Worm (Caenorhabditis elegans) whole organism, young adult: ENCODE measurements around the gene T24B8.4.
A peak's percentile ranks its signal among the peaks of the same experiment; 100 is the strongest.

Source experiments
- C06A6.2 ChIP-seq: fragments of 200-800 bp; sonication (Bioruptor generic); conservative IDR thresholded peaks from 2 replicates; pipeline ENCODE4 v1.3.6; 2022; ENCODE audit warnings: missing genetic modification characterization, missing compliant biosample characterization
- C17E4.6 ChIP-seq: fragments of 200-800 bp; sonication (Bioruptor generic); IDR thresholded peaks from 2 replicates; pipeline ENCODE4 v1.3.6; 2022; ENCODE audit warnings: missing genetic modification reagents, missing genetic modification characterization, missing compliant biosample characterization
- D2030.7 ChIP-seq: fragments of 200-800 bp; sonication (Bioruptor generic); IDR thresholded peaks from 2 replicates; pipeline ENCODE4 v1.3.6; 2022; ENCODE audit warnings: missing genetic modification reagents, missing genetic modification characterization, missing compliant biosample characterization
- F33H1.4 ChIP-seq: fragments of 200-800 bp; sonication (Bioruptor generic); IDR thresholded peaks from 2 replicates; pipeline ENCODE4 v1.3.6; 2022; ENCODE audit warnings: missing genetic modification reagents, missing genetic modification characterization, missing compliant biosample characterization
- F39B2.1 ChIP-seq: fragments of 200-800 bp; sonication (Bioruptor generic); IDR thresholded peaks from 2 replicates; pipeline ENCODE4 v1.3.6; 2022; ENCODE audit warnings: missing genetic modification reagents, missing genetic modification characterization, missing compliant biosample characterization
- T07F8.4 ChIP-seq: sonication (generic microtip); optimal IDR thresholded peaks from 2 replicates; lab custom pipeline; 2016; ENCODE audit warnings: mild to moderate bottlenecking, missing genetic modification characterization, moderate library complexity, missing compliant biosample characterization
- Y56A3A.18 ChIP-seq: fragments of 200-800 bp; sonication (Bioruptor generic); IDR thresholded peaks from 2 replicates; pipeline ENCODE4 v1.3.6; 2022; ENCODE audit warnings: missing genetic modification reagents, missing genetic modification characterization, missing compliant biosample characterization
- Y79H2A.3 ChIP-seq: fragments of 200-800 bp; sonication (Bioruptor generic); conservative IDR thresholded peaks from 2 replicates; pipeline ENCODE4 v1.3.6; 2022; ENCODE audit warnings: missing genetic modification reagents, missing genetic modification characterization, missing compliant biosample characterization
- Y95B8A.8 ChIP-seq: fragments of 200-800 bp; sonication (Bioruptor generic); IDR thresholded peaks from 2 replicates; pipeline ENCODE4 v1.3.6; 2022; ENCODE audit warnings: missing genetic modification reagents, missing genetic modification characterization, missing compliant biosample characterization
- ama-1 ChIP-seq, 3 experiments: fragments of 150-350 bp in 1 of 3; sonication (generic microtip) in 2 of 3; optimal IDR thresholded peaks; 2 replicates each; lab custom pipeline; 2014 to 2018; ENCODE audit warnings: missing biosample characterization in 2 of 3, missing genetic modification characterization in 2 of 3, missing genetic modification reagents in 2 of 3
- aptf-2 ChIP-seq: fragments of 200-800 bp; sonication (Bioruptor generic); conservative IDR thresholded peaks from 2 replicates; pipeline ENCODE4 v1.3.6; 2022; ENCODE audit warnings: missing genetic modification reagents, missing genetic modification characterization, missing compliant biosample characterization
- aptf-3 ChIP-seq: fragments of 200-800 bp; sonication (Bioruptor generic); IDR thresholded peaks from 2 replicates; pipeline ENCODE4 v1.3.6; 2022; ENCODE audit warnings: missing genetic modification characterization, missing compliant biosample characterization
- athp-1 ChIP-seq: sonication (generic microtip); optimal IDR thresholded peaks from 2 replicates; lab custom pipeline; 2017; ENCODE audit warnings: mild to moderate bottlenecking, missing genetic modification characterization, missing compliant biosample characterization
- attf-3 ChIP-seq: fragments of 200-800 bp; sonication (Bioruptor generic); conservative IDR thresholded peaks from 2 replicates; pipeline ENCODE4 v1.3.6; 2022; ENCODE audit warnings: missing genetic modification reagents, missing genetic modification characterization, missing compliant biosample characterization
- attf-5 ChIP-seq: fragments of 200-800 bp; sonication (Bioruptor generic); optimal IDR thresholded peaks from 2 replicates; lab custom pipeline; 2018; ENCODE audit warnings: mild to moderate bottlenecking, missing genetic modification characterization, missing compliant biosample characterization
- attf-6 ChIP-seq: fragments of 200-800 bp; sonication (Bioruptor generic); IDR thresholded peaks from 2 replicates; pipeline ENCODE4 v1.3.6; 2022; ENCODE audit warnings: missing genetic modification reagents, missing genetic modification characterization, missing compliant biosample characterization
- bed-1 ChIP-seq: fragments of 200-800 bp; sonication (Bioruptor generic); IDR thresholded peaks from 2 replicates; pipeline ENCODE4 v1.3.6; 2022; ENCODE audit warnings: missing genetic modification reagents, missing genetic modification characterization, missing compliant biosample characterization
- bed-2 ChIP-seq: fragments of 200-800 bp; sonication (Bioruptor generic); IDR thresholded peaks from 2 replicates; pipeline ENCODE4 v1.3.6; 2022; ENCODE audit warnings: missing genetic modification reagents, missing genetic modification characterization, missing compliant biosample characterization
- cebp-1 ChIP-seq, 2 experiments: fragments of 200-800 bp in 1 of 2; sonication (Bioruptor generic) in 1 of 2; sonication (generic microtip) in 1 of 2; IDR thresholded peaks in 1 of 2; optimal IDR thresholded peaks in 1 of 2; 2 replicates each; pipeline versions ENCODE4 v1.3.6 to Lab custom; 2017 to 2022; ENCODE audit warnings: missing compliant biosample characterization in 2 of 2, missing genetic modification characterization in 2 of 2, mild to moderate bottlenecking in 1 of 2, missing genetic modification reagents in 1 of 2, moderate library complexity in 1 of 2
- cebp-2 ChIP-seq: fragments of 200-800 bp; sonication (Bioruptor generic); IDR thresholded peaks from 2 replicates; pipeline ENCODE4 v1.3.6; 2022; ENCODE audit warnings: missing genetic modification characterization, missing compliant biosample characterization
- ceh-58 ChIP-seq: fragments of 200-800 bp; sonication (Bioruptor generic); IDR thresholded peaks from 2 replicates; pipeline ENCODE4 v1.3.6; 2022; ENCODE audit warnings: missing genetic modification characterization, missing compliant biosample characterization
- ceh-91 ChIP-seq: fragments of 200-800 bp; sonication (Bioruptor generic); IDR thresholded peaks from 2 replicates; pipeline ENCODE4 v1.3.6; 2022; ENCODE audit warnings: missing genetic modification reagents, missing genetic modification characterization, missing compliant biosample characterization
- die-1 ChIP-seq: sonication (generic microtip); optimal IDR thresholded peaks from 2 replicates; lab custom pipeline; 2016; ENCODE audit warnings: missing genotype, mild to moderate bottlenecking, missing genetic modification characterization, missing compliant biosample characterization
- dox-1 ChIP-seq: fragments of 200-800 bp; sonication (Bioruptor generic); IDR thresholded peaks from 2 replicates; pipeline ENCODE4 v1.3.6; 2022; ENCODE audit warnings: missing genetic modification reagents, missing genetic modification characterization, missing compliant biosample characterization
- egl-44 ChIP-seq: fragments of 200-800 bp; sonication (Bioruptor generic); IDR thresholded peaks from 2 replicates; pipeline ENCODE4 v1.3.6; 2022; ENCODE audit warnings: missing genetic modification reagents, missing genetic modification characterization, missing compliant biosample characterization
- egrh-3 ChIP-seq: fragments of 200-800 bp; sonication (Bioruptor generic); IDR thresholded peaks from 2 replicates; pipeline ENCODE4 v1.3.6; 2022; ENCODE audit warnings: missing genetic modification reagents, missing genetic modification characterization, missing compliant biosample characterization
- ekl-4 ChIP-seq: fragments of 200-800 bp; sonication (Bioruptor generic); IDR thresholded peaks from 2 replicates; pipeline ENCODE4 v1.3.6; 2022; ENCODE audit warnings: missing genetic modification reagents, missing genetic modification characterization, missing compliant biosample characterization
- him-1 ChIP-seq: sonication (generic microtip); optimal IDR thresholded peaks from 2 replicates; lab custom pipeline; 2016; ENCODE audit warnings: missing genotype, missing genetic modification reagents, missing genetic modification characterization, missing compliant biosample characterization
- let-526 ChIP-seq: fragments of 200-800 bp; sonication (Bioruptor generic); IDR thresholded peaks from 2 replicates; pipeline ENCODE4 v1.3.6; 2022; ENCODE audit warnings: missing genetic modification reagents, missing genetic modification characterization, missing compliant biosample characterization
- let-607 ChIP-seq, 2 experiments: fragments of 200-800 bp in 1 of 2; sonication (Bioruptor generic) in 1 of 2; sonication (generic microtip) in 1 of 2; optimal IDR thresholded peaks; 2 replicates each; lab custom pipeline; 2016 to 2018; ENCODE audit warnings: mild to moderate bottlenecking in 2 of 2, missing compliant biosample characterization in 2 of 2, missing genetic modification characterization in 2 of 2, moderate library complexity in 2 of 2, missing genotype in 1 of 2
- lin-35 ChIP-seq, 3 experiments: fragments of 150-350 bp in 2 of 3; sonication (generic microtip) in 1 of 3; optimal IDR thresholded peaks; 2 replicates each; lab custom pipeline; 2014 to 2018; ENCODE audit warnings: missing biosample characterization in 3 of 3, missing genetic modification characterization in 3 of 3, missing genetic modification reagents in 3 of 3
- lin-54 ChIP-seq: fragments of 200-800 bp; sonication (Bioruptor generic); optimal IDR thresholded peaks from 2 replicates; lab custom pipeline; 2018; ENCODE audit warnings: mild to moderate bottlenecking, missing genetic modification characterization, missing compliant biosample characterization
- lir-1 ChIP-seq: fragments of 200-800 bp; sonication (Bioruptor generic); conservative IDR thresholded peaks from 2 replicates; pipeline ENCODE4 v1.3.6; 2022; ENCODE audit warnings: missing genetic modification reagents, missing genetic modification characterization, missing compliant biosample characterization
- madf-10 ChIP-seq: sonication (generic microtip); optimal IDR thresholded peaks from 2 replicates; lab custom pipeline; 2016; ENCODE audit warnings: mild to moderate bottlenecking, missing genetic modification characterization, missing compliant biosample characterization
- mcd-1 ChIP-seq: fragments of 200-800 bp; sonication (Bioruptor generic); IDR thresholded peaks from 2 replicates; pipeline ENCODE4 v1.3.6; 2022; ENCODE audit warnings: missing genetic modification reagents, missing genetic modification characterization, missing compliant biosample characterization
- mxl-1 ChIP-seq: sonication (generic microtip); optimal IDR thresholded peaks from 2 replicates; lab custom pipeline; 2016; ENCODE audit warnings: missing genetic modification characterization, missing compliant biosample characterization
- nhr-120 ChIP-seq: fragments of 200-800 bp; sonication (Bioruptor generic); IDR thresholded peaks from 2 replicates; pipeline ENCODE4 v1.3.6; 2022; ENCODE audit warnings: missing genetic modification characterization, missing compliant biosample characterization
- nhr-80 ChIP-seq: sonication (generic microtip); optimal IDR thresholded peaks from 2 replicates; lab custom pipeline; 2016; ENCODE audit warnings: missing genetic modification characterization, missing compliant biosample characterization
- nhr-90 ChIP-seq: sonication (generic microtip); optimal IDR thresholded peaks from 2 replicates; lab custom pipeline; 2016; ENCODE audit warnings: missing genotype, mild to moderate bottlenecking, missing genetic modification characterization, missing compliant biosample characterization
- rcor-1 ChIP-seq: fragments of 200-800 bp; sonication (Bioruptor generic); IDR thresholded peaks from 2 replicates; pipeline ENCODE4 v1.3.6; 2022; ENCODE audit warnings: missing genetic modification reagents, missing genetic modification characterization, missing compliant biosample characterization
- snpc-4 ChIP-seq, 5 experiments: fragments of 150-350 bp in 1 of 5; sonication (generic microtip) in 4 of 5; optimal IDR thresholded peaks; 2 replicates each; lab custom pipeline; 2014 to 2018; ENCODE audit warnings: missing genetic modification characterization in 5 of 5, missing biosample characterization in 3 of 5, antibody characterized with exemption in 2 of 5, mild to moderate bottlenecking in 2 of 5, missing compliant biosample characterization in 2 of 5, missing genotype in 2 of 5, moderate library complexity in 2 of 5, missing genetic modification reagents in 1 of 5
- somi-1 ChIP-seq: fragments of 200-800 bp; sonication (Bioruptor generic); optimal IDR thresholded peaks from 2 replicates; lab custom pipeline; 2018; ENCODE audit warnings: mild to moderate bottlenecking, missing genetic modification characterization, missing compliant biosample characterization
- tlf-1 ChIP-seq: fragments of 200-800 bp; sonication (Bioruptor generic); optimal IDR thresholded peaks from 2 replicates; lab custom pipeline; 2018; ENCODE audit warnings: mild to moderate bottlenecking, missing genetic modification characterization, missing compliant biosample characterization
- zim-3 ChIP-seq: sonication (generic microtip); optimal IDR thresholded peaks from 2 replicates; lab custom pipeline; 2017; ENCODE audit warnings: mild to moderate bottlenecking, missing genetic modification characterization, moderate library complexity, missing compliant biosample characterization

The T24B8.4 gene

DNA sequence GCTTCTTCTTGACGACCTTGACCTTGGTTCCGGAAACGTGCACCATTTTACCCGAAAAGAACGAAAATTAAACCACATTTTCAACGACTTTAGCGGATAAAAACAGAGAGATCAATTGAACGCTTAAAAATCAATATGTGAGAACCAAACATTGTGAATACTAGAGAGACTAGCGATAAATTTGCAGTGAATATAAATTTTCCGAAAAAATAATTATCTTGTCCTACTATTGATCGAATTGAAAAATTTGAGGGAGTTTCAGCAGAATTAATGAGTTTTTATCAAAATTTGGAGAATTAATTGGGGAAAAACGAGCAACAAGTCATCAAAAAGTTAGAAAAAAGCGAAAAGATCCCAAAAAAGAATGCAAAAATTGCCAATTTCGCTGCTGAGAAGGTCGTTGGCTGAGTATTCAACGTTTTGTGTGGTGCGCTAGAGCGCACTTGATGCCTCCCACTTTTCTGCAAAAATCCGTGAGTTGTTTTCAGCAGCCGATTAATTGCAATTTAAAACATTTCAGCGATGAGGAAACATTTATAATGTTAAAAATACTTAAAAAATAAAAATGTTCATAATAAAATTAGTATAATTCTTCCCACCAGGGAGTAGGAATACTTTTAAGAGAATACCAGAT is 13.5 kb downstream of the T24B8.4 start, which contains the start of gene rpl-32 (continued):
- TF ChIP-seq mcd-1 (GFP tag; lab: Robert Waterston, UW) = peak; percentile 95
- TF ChIP-seq D2030.7 = peak; percentile 77
- TF ChIP-seq cebp-1 (GFP tag; IDR thresholded peaks at IDR 0.05; lab: Robert Waterston, UW) = no peak; the same call in 1 of the 2 replicates
- peak; percentile 69 for TF ChIP-seq cebp-1 (tag; optimal IDR thresholded peaks at IDR 0.05; lab: Kevin White, UChicago)
- TF ChIP-seq bed-1 (GFP tag; lab: Robert Waterston, UW) = no peak
- TF ChIP-seq nhr-80 = peak; percentile 57
- peak; percentile 61 for TF ChIP-seq madf-10 (tag; lab: Kevin White, UChicago)
- TF ChIP-seq snpc-4 (GFP tag; optimal IDR thresholded peaks at IDR 0.05; lab: Kevin White, UChicago) = no peak
- peak; percentile 8 to 26 (median 20) for TF ChIP-seq snpc-4 (tag; optimal IDR thresholded peaks at IDR 0.05; lab: Kevin White, UChicago)
- no peak for TF ChIP-seq attf-6
- TF ChIP-seq dox-1 (GFP tag; lab: Robert Waterston, UW) = peak; percentile 83
- TF ChIP-seq egrh-3 (GFP tag; lab: Robert Waterston, UW) = 0 out of 2 replicates have a peak, but pooled peaks have one; percentile 6
- TF ChIP-seq lir-1 (GFP tag; lab: Robert Waterston, UW) = 0 out of 2 replicates have a peak, but pooled peaks have one; percentile 19
- peak; percentile 52 for TF ChIP-seq F33H1.4 (GFP tag; lab: Robert Waterston, UW)
- TF ChIP-seq tlf-1 = peak; percentile 45
- peak; percentile 63 for TF ChIP-seq attf-3
- TF ChIP-seq T07F8.4 = no peak
- peak; percentile 71 for TF ChIP-seq lin-54 (GFP tag; lab: Kevin White, UChicago)
- TF ChIP-seq let-607 (tag; optimal IDR thresholded peaks at IDR 0.05; lab: Kevin White, UChicago) = peak in 1 of 2 experiments; percentile 54
- peak; percentile 62 for TF ChIP-seq ceh-91 (GFP tag; lab: Robert Waterston, UW)
- TF ChIP-seq cebp-2 (GFP tag; lab: Robert Waterston, UW) = no peak

DNA sequence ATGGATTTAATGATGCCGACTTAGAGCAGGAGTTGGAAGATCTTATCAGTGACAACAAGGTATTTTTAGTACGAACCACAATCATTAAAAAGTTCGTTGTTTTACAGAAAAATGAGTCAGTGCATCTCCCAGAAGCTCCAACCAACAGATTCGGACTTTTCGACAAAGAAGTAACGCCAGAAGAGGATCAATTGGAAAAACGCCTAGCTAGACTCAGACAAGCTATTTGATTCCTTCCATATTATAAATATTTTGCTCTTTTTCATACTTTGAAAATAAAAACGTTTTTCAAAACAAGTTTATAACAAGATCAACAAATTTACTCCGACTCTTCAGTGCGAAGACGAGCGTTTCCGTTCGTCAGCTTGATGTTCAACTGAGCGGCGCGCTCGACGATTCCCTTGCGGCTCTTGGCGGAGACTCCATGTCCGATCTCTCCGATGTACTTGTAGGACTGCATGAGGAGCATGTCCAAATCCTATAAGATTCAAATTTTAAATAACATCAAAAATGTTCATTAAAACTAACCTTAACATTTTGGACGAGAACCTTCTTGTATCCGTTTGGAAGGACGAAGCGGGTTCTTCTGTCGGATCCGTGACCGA is 14.3 kb downstream of the T24B8.4 start:
- TF ChIP-seq attf-6 = peak; percentile 83
- TF ChIP-seq D2030.7 = peak; percentile 60; the same call in 1 of the 2 replicates
- 0 out of 2 replicates have a peak, but pooled peaks have one; percentile 18 for TF ChIP-seq ceh-58 (GFP tag; lab: Robert Waterston, UW)
- peak; percentile 84 for TF ChIP-seq rcor-1 (GFP tag; lab: Robert Waterston, UW)
- no peak for TF ChIP-seq bed-2 (GFP tag; lab: Robert Waterston, UW)
- TF ChIP-seq athp-1 (tag; lab: Kevin White, UChicago) = peak; percentile 81
- no peak for TF ChIP-seq C06A6.2 (GFP tag; lab: Robert Waterston, UW)
- TF ChIP-seq die-1 (tag; lab: Kevin White, UChicago) = peak; percentile 55
- TF ChIP-seq nhr-120 (GFP tag; lab: Robert Waterston, UW) = no peak
- TF ChIP-seq F39B2.1 = peak; percentile 79; the same call in 1 of the 2 replicates
- peak; percentile 55; the same call in 1 of the 2 replicates for TF ChIP-seq egl-44 (GFP tag; lab: Robert Waterston, UW)
- peak; percentile 81; the same call in 1 of the 2 replicates for TF ChIP-seq Y56A3A.18 (GFP tag; lab: Robert Waterston, UW)
- TF ChIP-seq C17E4.6 (GFP tag; lab: Robert Waterston, UW) = peak; percentile 72
- no peak for TF ChIP-seq aptf-3 (GFP tag; lab: Robert Waterston, UW)
- TF ChIP-seq ama-1 (optimal IDR thresholded peaks at IDR 0.05; lab: Kevin White, UChicago) = no peak
- TF ChIP-seq ama-1 (GFP tag; optimal IDR thresholded peaks at IDR 0.05; lab: Kevin White, UChicago) = peak in 1 of 2 experiments; percentile 93
- no peak for TF ChIP-seq mxl-1 (tag; lab: Kevin White, UChicago)
- TF ChIP-seq zim-3 = peak; percentile 33
- TF ChIP-seq let-526 = no peak
- peak; percentile 34 for TF ChIP-seq attf-5
- peak; percentile 32 for TF ChIP-seq somi-1 (GFP tag; lab: Kevin White, UChicago)
- peak; percentile 80 for TF ChIP-seq tlf-1
- TF ChIP-seq lin-54 (GFP tag; lab: Kevin White, UChicago) = peak; percentile 87
- peak; percentile 36 for TF ChIP-seq him-1 (tag; lab: Kevin White, UChicago)
- TF ChIP-seq aptf-2 = no peak
- peak; percentile 87 for TF ChIP-seq ekl-4
- peak; percentile 29 for TF ChIP-seq nhr-90 (tag; lab: Kevin White, UChicago)
- TF ChIP-seq Y79H2A.3 (GFP tag; lab: Robert Waterston, UW) = no peak
- peak in 1 of 3 experiments; percentile 43 for TF ChIP-seq lin-35 (GFP tag; optimal IDR thresholded peaks at IDR 0.05; lab: Kevin White, UChicago)
- peak; percentile 44; the same call in 1 of the 2 replicates for TF ChIP-seq Y95B8A.8 (GFP tag; lab: Robert Waterston, UW)
